Worm (Caenorhabditis elegans) whole organism, L4/young adult: ENCODE data around the gene gba-2.

Source experiments
- W03F9.2 ChIP-seq: fragments of 150-350 bp; optimal IDR thresholded peaks from 2 replicates; lab custom pipeline; 2014; ENCODE audit warnings: missing biosample characterization, missing genetic modification characterization
- dao-5 ChIP-seq: sonication (generic microtip); optimal IDR thresholded peaks from 2 replicates; lab custom pipeline; 2016; ENCODE audit warnings: missing genotype, missing genetic modification characterization, moderate library complexity, missing compliant biosample characterization
- him-1 ChIP-seq: sonication (generic microtip); optimal IDR thresholded peaks from 2 replicates; lab custom pipeline; 2016; ENCODE audit warnings: missing genotype, missing genetic modification reagents, missing genetic modification characterization, missing compliant biosample characterization

DNA sequence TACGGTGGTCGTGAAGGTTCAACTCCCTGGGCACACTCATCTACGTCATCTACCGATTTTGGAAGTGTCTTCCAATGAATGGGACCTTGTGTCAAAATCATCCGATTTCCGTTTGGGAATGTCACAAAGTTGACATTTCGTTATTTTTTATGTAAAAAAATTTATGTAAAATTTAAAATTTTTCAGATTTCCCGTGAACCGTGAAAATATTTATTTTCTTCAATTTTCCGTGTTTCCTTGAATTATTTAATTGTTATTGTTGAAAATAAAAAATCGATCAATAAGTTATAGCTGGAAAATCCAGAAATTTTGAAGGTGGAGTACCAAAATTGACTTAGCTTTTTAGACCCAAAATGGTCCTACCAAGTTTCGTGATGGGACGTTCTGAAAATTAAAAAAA, 50.6 kb downstream of the gba-2 start, which contains the start of gene hpo-7:
- TF ChIP-seq him-1 (no peak), dao-5 (tag; lab: Kevin White, UChicago) (no peak), W03F9.2 (tag; lab: Kevin White, UChicago) (no peak)
